Fruit fly (Drosophila melanogaster) whole organism, embryonic: Measurements from ENCODE around the gene CG42397.
A peak's percentile ranks its signal among the peaks of the same experiment; 100 is the strongest.

Experiments used
- Atf6 ChIP-seq: fragments of 200-800 bp; sonication (Bioruptor generic); IDR thresholded peaks from 2 replicates; pipeline ENCODE4 v1.3.6; 2022; ENCODE audit warnings: missing biosample characterization, missing genetic modification characterization
- B-H1 ChIP-seq: fragments of 200-800 bp; sonication (Bioruptor generic); IDR thresholded peaks from 3 replicates; pipeline ENCODE4 v1.3.6; 2022; ENCODE audit warnings: missing biosample characterization, missing genetic modification characterization
- CG12236 ChIP-seq: fragments of 200-800 bp; sonication (Bioruptor generic); optimal IDR thresholded peaks from 2 replicates; lab custom pipeline; 2016; ENCODE audit warnings: missing biosample characterization, missing genetic modification characterization
- CG14667 ChIP-seq: fragments of 200-800 bp; sonication (Bioruptor generic); IDR thresholded peaks from 2 replicates; pipeline ENCODE4 v1.3.6; 2022; ENCODE audit warnings: missing biosample characterization, missing genetic modification characterization
- CG1603 ChIP-seq: fragments of 200-800 bp; sonication (Bioruptor generic); optimal IDR thresholded peaks from 2 replicates; lab custom pipeline; 2019; ENCODE audit warnings: missing biosample characterization, mild to moderate bottlenecking, missing genetic modification characterization, moderate library complexity
- CG18262 ChIP-seq: fragments of 200-800 bp; optimal IDR thresholded peaks from 3 replicates; lab custom pipeline; 2019; ENCODE audit warnings: missing biosample characterization, mild to moderate bottlenecking, missing genetic modification characterization, moderate library complexity
- CG18764 ChIP-seq: fragments of 200-800 bp; sonication (Bioruptor generic); optimal IDR thresholded peaks from 3 replicates; lab custom pipeline; 2016; ENCODE audit warnings: missing biosample characterization, missing genetic modification characterization
- CG2116 ChIP-seq: fragments of 200-800 bp; sonication (Bioruptor generic); optimal IDR thresholded peaks from 3 replicates; lab custom pipeline; 2018; ENCODE audit warnings: missing biosample characterization, mild to moderate bottlenecking, missing genetic modification characterization
- CG32772 ChIP-seq: fragments of 200-800 bp; sonication (Bioruptor generic); IDR thresholded peaks from 2 replicates; pipeline ENCODE4 v1.3.6; 2022; ENCODE audit warnings: missing biosample characterization, missing genetic modification characterization
- CG33213 ChIP-seq: fragments of 200-800 bp; sonication (Bioruptor generic); optimal IDR thresholded peaks from 3 replicates; lab custom pipeline; 2016; ENCODE audit warnings: missing biosample characterization, missing genetic modification characterization
- CG34422 ChIP-seq: fragments of 200-800 bp; sonication (Bioruptor generic); IDR thresholded peaks from 3 replicates; pipeline ENCODE4 v1.3.6; 2022; ENCODE audit warnings: missing biosample characterization, missing genetic modification characterization
- CG4820 ChIP-seq: fragments of 200-800 bp; sonication (Bioruptor generic); optimal IDR thresholded peaks from 3 replicates; lab custom pipeline; 2016; ENCODE audit warnings: missing biosample characterization, missing genetic modification characterization
- CG6791 ChIP-seq: fragments of 200-800 bp; sonication (Bioruptor generic); IDR thresholded peaks from 3 replicates; pipeline ENCODE4 v1.3.6; 2022; ENCODE audit warnings: missing biosample characterization, missing genetic modification characterization; ENCODE audit not compliant: partially characterized antibody
- CG7928 ChIP-seq: fragments of 200-800 bp; sonication (Bioruptor generic); optimal IDR thresholded peaks from 2 replicates; lab custom pipeline; 2017; ENCODE audit warnings: missing biosample characterization, mild to moderate bottlenecking, missing genetic modification characterization
- CG8944 ChIP-seq: fragments of 200-800 bp; sonication (Bioruptor generic); optimal IDR thresholded peaks from 3 replicates; lab custom pipeline; 2016; ENCODE audit warnings: missing biosample characterization, missing genetic modification characterization
- CG9609 ChIP-seq: fragments of 200-800 bp; sonication (Bioruptor generic); optimal IDR thresholded peaks from 3 replicates; lab custom pipeline; 2016; ENCODE audit warnings: missing biosample characterization, missing genetic modification characterization
- Dll ChIP-seq: fragments of 200-800 bp; sonication (Bioruptor generic); IDR thresholded peaks from 4 replicates; pipeline ENCODE4 v1.3.6; 2022; ENCODE audit warnings: missing biosample characterization, missing genetic modification characterization; ENCODE audit not compliant: partially characterized antibody
- Fer2 ChIP-seq: fragments of 200-800 bp; sonication (Bioruptor generic); optimal IDR thresholded peaks from 2 replicates; lab custom pipeline; 2018; ENCODE audit warnings: missing biosample characterization, mild to moderate bottlenecking, missing genetic modification characterization, moderate library complexity
- Gug ChIP-seq: fragments of 200-800 bp; sonication (Bioruptor generic); IDR thresholded peaks from 4 replicates; pipeline ENCODE4 v1.3.6; 2022; ENCODE audit warnings: missing biosample characterization, missing genetic modification characterization
- Hand ChIP-seq: fragments of 200-800 bp; sonication (Bioruptor generic); optimal IDR thresholded peaks from 2 replicates; lab custom pipeline; 2017; ENCODE audit warnings: mild to moderate bottlenecking, missing biosample characterization, missing genetic modification reagents, missing genetic modification characterization
- Hmr ChIP-seq: fragments of 200-800 bp; sonication (Bioruptor generic); optimal IDR thresholded peaks from 3 replicates; lab custom pipeline; 2017; ENCODE audit warnings: mild to moderate bottlenecking, missing biosample characterization, missing genetic modification reagents, missing genetic modification characterization
- Hsf ChIP-seq: fragments of 200-800 bp; sonication (Bioruptor generic); optimal IDR thresholded peaks from 3 replicates; lab custom pipeline; 2016; ENCODE audit warnings: missing biosample characterization, missing genetic modification characterization
- MTF-1 ChIP-seq: fragments of 200-800 bp; sonication (Bioruptor generic); optimal IDR thresholded peaks from 2 replicates; lab custom pipeline; 2018; ENCODE audit warnings: missing biosample characterization, mild to moderate bottlenecking, missing genetic modification characterization, borderline replicate concordance
- Mrtf ChIP-seq: fragments of 200-800 bp; sonication (Bioruptor generic); IDR thresholded peaks from 3 replicates; pipeline ENCODE4 v1.3.6; 2022; ENCODE audit warnings: missing biosample characterization, missing genetic modification characterization
- Sin3A ChIP-seq: fragments of >200 bp; optimal IDR thresholded peaks from 2 replicates; lab custom pipeline; 2018
- Spps ChIP-seq: fragments of 200-800 bp; sonication (Bioruptor generic); optimal IDR thresholded peaks from 2 replicates; lab custom pipeline; 2018; ENCODE audit warnings: missing biosample characterization, mild to moderate bottlenecking, missing genetic modification characterization
- Sry-β ChIP-seq: fragments of 200-800 bp; sonication (Bioruptor generic); optimal IDR thresholded peaks from 2 replicates; lab custom pipeline; 2018; ENCODE audit warnings: missing biosample characterization, mild to moderate bottlenecking, missing genetic modification characterization, moderate library complexity
- Taf1 ChIP-seq: fragments of 200-800 bp; sonication (Bioruptor generic); IDR thresholded peaks from 2 replicates; pipeline ENCODE4 v1.3.6; 2022; ENCODE audit warnings: missing biosample characterization, missing genetic modification characterization
- bbx ChIP-seq: fragments of 200-800 bp; sonication (Bioruptor generic); IDR thresholded peaks from 2 replicates; pipeline ENCODE4 v1.3.6; 2022; ENCODE audit warnings: missing biosample characterization, missing genetic modification characterization; ENCODE audit not compliant: partially characterized antibody
- corto ChIP-seq: fragments of 200-800 bp; sonication (Bioruptor generic); optimal IDR thresholded peaks from 2 replicates; lab custom pipeline; 2016; ENCODE audit warnings: missing biosample characterization, mild to moderate bottlenecking, missing genetic modification characterization, moderate library complexity
- cwo ChIP-seq: fragments of 200-800 bp; sonication (Bioruptor generic); optimal IDR thresholded peaks from 3 replicates; lab custom pipeline; 2017; ENCODE audit warnings: missing biosample characterization, missing genetic modification characterization, mild to moderate bottlenecking, moderate library complexity, missing genetic modification reagents
- en ChIP-seq: fragments of 200-800 bp; sonication (Bioruptor generic); optimal IDR thresholded peaks from 2 replicates; lab custom pipeline; 2016; ENCODE audit warnings: missing biosample characterization, missing genetic modification characterization
- ftz-f1 ChIP-seq: fragments of 200-800 bp; sonication (Bioruptor generic); optimal IDR thresholded peaks from 2 replicates; lab custom pipeline; 2016; ENCODE audit warnings: missing biosample characterization, missing genetic modification characterization
- ham ChIP-seq: fragments of 200-800 bp; sonication (Bioruptor generic); IDR thresholded peaks from 2 replicates; pipeline ENCODE4 v1.3.6; 2022; ENCODE audit warnings: missing biosample characterization, missing genetic modification characterization
- her ChIP-seq: fragments of 200-800 bp; sonication (Bioruptor generic); optimal IDR thresholded peaks from 2 replicates; lab custom pipeline; 2016; ENCODE audit warnings: missing biosample characterization, missing genetic modification characterization
- ind ChIP-seq: fragments of 200-800 bp; sonication (Bioruptor generic); optimal IDR thresholded peaks from 3 replicates; lab custom pipeline; 2016; ENCODE audit warnings: missing biosample characterization, missing genetic modification characterization
- kah ChIP-seq: fragments of 200-800 bp; sonication (Bioruptor generic); optimal IDR thresholded peaks from 2 replicates; lab custom pipeline; 2018; ENCODE audit warnings: missing biosample characterization, mild to moderate bottlenecking, missing genetic modification characterization
- lilli ChIP-seq: fragments of 200-800 bp; sonication (Bioruptor generic); optimal IDR thresholded peaks from 3 replicates; lab custom pipeline; 2016; ENCODE audit warnings: missing biosample characterization, missing genetic modification characterization
- nerfin-2 ChIP-seq: fragments of 200-800 bp; sonication (Bioruptor generic); IDR thresholded peaks from 2 replicates; pipeline ENCODE4 v1.3.6; 2022; ENCODE audit warnings: missing biosample characterization, missing genetic modification characterization; ENCODE audit not compliant: partially characterized antibody
- onecut ChIP-seq: fragments of 200-800 bp; sonication (Bioruptor generic); IDR thresholded peaks from 2 replicates; pipeline ENCODE4 v1.3.6; 2022; ENCODE audit warnings: missing biosample characterization, missing genetic modification characterization
- org-1 ChIP-seq: fragments of 200-800 bp; sonication (Bioruptor generic); optimal IDR thresholded peaks from 2 replicates; lab custom pipeline; 2017; ENCODE audit warnings: missing biosample characterization, missing genetic modification characterization
- peb ChIP-seq: fragments of 200-800 bp; sonication (Bioruptor generic); IDR thresholded peaks from 2 replicates; pipeline ENCODE4 v1.3.6; 2022; ENCODE audit warnings: missing biosample characterization, missing genetic modification characterization
- pnt ChIP-seq: fragments of 200-800 bp; sonication (Bioruptor generic); optimal IDR thresholded peaks from 3 replicates; lab custom pipeline; 2016; ENCODE audit warnings: missing biosample characterization, missing genetic modification characterization
- prd ChIP-seq, 3 experiments: fragments of >200 bp in 2 of 3; fragments of 200-800 bp in 1 of 3; sonication (Bioruptor generic) in 1 of 3; optimal IDR thresholded peaks in 2 of 3; IDR thresholded peaks in 1 of 3; 2 replicates in 2 of 3; 3 replicates in 1 of 3; pipeline versions ENCODE4 v1.3.6 to Lab custom; 2017 to 2022; ENCODE audit warnings: missing biosample characterization in 1 of 3, missing genetic modification characterization in 1 of 3
- pum ChIP-seq: fragments of 200-800 bp; sonication (Bioruptor generic); optimal IDR thresholded peaks from 2 replicates; lab custom pipeline; 2016; ENCODE audit warnings: missing biosample characterization, missing genetic modification characterization
- ro ChIP-seq: fragments of 200-800 bp; sonication (Bioruptor generic); IDR thresholded peaks from 2 replicates; pipeline ENCODE4 v1.3.6; 2022; ENCODE audit warnings: missing biosample characterization, missing genetic modification characterization
- sens ChIP-seq: fragments of 200-800 bp; sonication (Bioruptor generic); peaks from one replicate; lab custom pipeline; 2016; ENCODE audit warnings: missing biosample characterization, missing genetic modification characterization
- stc ChIP-seq: fragments of 200-800 bp; sonication (Bioruptor generic); IDR thresholded peaks from 2 replicates; pipeline ENCODE4 v1.3.6; 2022; ENCODE audit warnings: missing biosample characterization, missing genetic modification characterization

CG42397 gene

DNA sequence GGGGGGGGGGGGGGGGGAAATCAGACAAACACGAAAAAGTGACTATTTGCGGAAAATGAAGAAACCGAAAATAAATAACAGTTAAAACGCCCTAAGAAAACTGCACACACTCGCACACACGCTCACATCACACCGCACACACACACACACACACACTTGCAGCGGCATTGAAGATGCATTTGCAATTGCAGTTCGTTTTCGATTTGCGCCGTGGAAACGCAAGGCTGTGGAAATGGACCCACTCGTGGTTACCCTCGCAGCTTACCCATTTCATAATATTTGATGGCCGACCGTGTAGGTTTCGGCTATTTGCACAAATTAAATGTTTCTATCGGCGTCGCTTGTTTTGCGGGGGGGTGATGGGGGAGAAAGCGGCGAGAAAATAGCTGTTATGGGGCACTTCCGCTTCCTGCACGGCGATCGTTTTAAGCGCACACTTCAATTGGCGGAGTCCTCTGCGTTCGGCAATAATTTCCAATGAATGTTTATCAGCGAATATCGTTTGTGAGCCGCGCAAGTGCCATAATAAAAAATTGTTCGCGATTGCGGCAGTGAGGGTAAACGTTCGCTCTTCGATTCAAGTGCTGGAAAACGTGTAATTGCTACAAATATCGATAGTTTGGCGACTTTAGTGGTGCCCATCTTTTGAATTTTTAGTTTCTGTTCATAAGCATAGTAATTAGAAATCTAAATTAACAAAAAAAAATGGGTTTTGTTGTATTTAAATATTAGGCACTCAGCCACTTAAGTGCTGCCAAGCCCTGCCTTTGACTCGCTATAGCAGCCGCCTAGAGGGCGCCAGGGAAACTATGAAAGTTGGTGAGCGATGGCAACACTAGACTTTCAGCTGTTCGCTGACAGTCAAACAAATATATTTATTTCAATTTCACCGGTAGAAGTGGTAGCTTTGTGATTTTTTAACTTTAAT is 29.0 kb upstream of the CG42397 start, which contains the start of the genes Pop2 and CG6928 (continued):
- TF ChIP-seq MTF-1 (GFP tag; lab: Kevin White, UChicago) (no peak), Sry-β (peak; percentile 25), CG4820 (GFP tag; lab: Kevin White, UChicago) (peak; percentile 71), CG14667 (GFP tag; lab: Robert Waterston, UW) (peak; percentile 56), CG6791 (peak; percentile 71), ham (GFP tag; lab: Robert Waterston, UW) (0 out of 2 replicates have a peak, but pooled peaks have one; percentile 39), pnt (GFP tag; lab: Kevin White, UChicago) (peak; percentile 82), her (GFP tag; lab: Kevin White, UChicago) (peak; percentile 76), Taf1 (peak; percentile 27; the same call in 1 of the 2 replicates), CG12236 (GFP tag; lab: Kevin White, UChicago) (peak; percentile 37), CG18764 (GFP tag; lab: Kevin White, UChicago) (peak; percentile 65), ftz-f1 (GFP tag; lab: Kevin White, UChicago) (peak; percentile 55), org-1 (GFP tag; lab: Kevin White, UChicago) (no peak), bbx (GFP tag; lab: Robert Waterston, UW) (peak; percentile 79), CG33213 (GFP tag; lab: Kevin White, UChicago) (peak; percentile 85), peb (no peak), corto (GFP tag; lab: Kevin White, UChicago) (no peak), pum (GFP tag; lab: Kevin White, UChicago) (peak; percentile 88), CG18262 (tag; lab: Kevin White, UChicago) (peak; percentile 45), ro (GFP tag; lab: Robert Waterston, UW) (no peak), CG34422 (GFP tag; lab: Robert Waterston, UW) (peak; percentile 51; the same call in 2 of the 3 replicates), en (GFP tag; lab: Kevin White, UChicago) (no peak), Fer2 (tag; lab: Kevin White, UChicago) (peak; percentile 55), Sin3A (lab: Kevin White, UChicago) (peak; percentile 99), Hmr (GFP tag; lab: Kevin White, UChicago) (peak; percentile 79), CG9609 (GFP tag; lab: Kevin White, UChicago) (peak; percentile 83), CG1603 (tag; lab: Kevin White, UChicago) (peak; percentile 35), Atf6 (GFP tag; lab: Robert Waterston, UW) (peak; percentile 73), Hand (GFP tag; lab: Kevin White, UChicago) (no peak), kah (GFP tag; lab: Kevin White, UChicago) (no peak), CG8944 (GFP tag; lab: Kevin White, UChicago) (peak; percentile 87), Hsf (peak; percentile 85), cwo (no peak), sens (GFP tag; lab: Kevin White, UChicago) (peak; percentile 96), onecut (GFP tag; lab: Robert Waterston, UW) (no peak), CG7928 (peak; percentile 79), stc (GFP tag; lab: Robert Waterston, UW) (no peak), ind (GFP tag; lab: Kevin White, UChicago) (peak; percentile 80), nerfin-2 (no peak; the same call in 1 of the 2 replicates), prd (optimal IDR thresholded peaks at IDR 0.05; lab: Kevin White, UChicago) (no peak), prd (GFP tag; IDR thresholded peaks at IDR 0.05; lab: Robert Waterston, UW) (peak; percentile 80), CG2116 (GFP tag; lab: Kevin White, UChicago) (peak; percentile 85), lilli (GFP tag; lab: Kevin White, UChicago) (peak; percentile 87), Spps (tag; lab: Kevin White, UChicago) (peak; percentile 0), CG32772 (GFP tag; lab: Robert Waterston, UW) (peak; percentile 72), Gug (peak; percentile 75), Dll (peak; percentile 95), Mrtf (peak; percentile 47; the same call in 1 of the 3 replicates), B-H1 (peak; percentile 55; the same call in 2 of the 3 replicates)
